Worm (Caenorhabditis elegans): ENCODE data around the gene sre-13.

DNA sequence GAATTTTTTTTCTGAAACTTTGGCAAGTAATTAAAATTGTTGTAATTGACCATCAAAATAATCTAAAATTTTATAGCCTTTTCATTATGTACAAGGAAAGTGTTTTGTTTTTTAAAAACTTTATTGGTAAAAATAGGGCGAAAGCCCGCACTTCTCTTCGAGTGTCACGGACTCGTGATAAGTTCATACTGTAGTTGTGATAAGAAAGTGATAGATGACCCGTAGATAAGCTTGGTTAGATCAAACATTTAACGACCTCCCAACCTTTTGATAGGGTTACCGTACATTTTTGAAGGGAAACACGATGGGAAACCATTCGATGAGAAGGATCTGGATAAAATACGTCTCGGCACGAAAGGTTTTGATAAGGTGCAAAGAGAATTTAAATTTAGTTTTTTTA, 20.2 kb downstream of the sre-13 start:
- no peak for TF ChIP-seq rnt-1 (tag; optimal IDR thresholded peaks at IDR 0.05)
- TF ChIP-seq lin-13 (GFP tag; optimal IDR thresholded peaks at IDR 0.05), result no peak
- no peak for TF ChIP-seq mdl-1 (tag; optimal IDR thresholded peaks at IDR 0.05)

All from whole organism, L1 larva.